Fruit fly (Drosophila melanogaster) whole organism, embryonic: ENCODE data around the gene CG31038.

Experiments used
- Abd-B ChIP-seq: fragments of 200-800 bp; sonication (Bioruptor generic); optimal IDR thresholded peaks from 2 replicates; lab custom pipeline; 2018; ENCODE audit warnings: missing biosample characterization, mild to moderate bottlenecking, missing genetic modification characterization, moderate library complexity
- Atf-2 ChIP-seq: fragments of 200-800 bp; sonication (Bioruptor generic); optimal IDR thresholded peaks from 2 replicates; lab custom pipeline; 2016; ENCODE audit warnings: missing biosample characterization, missing genetic modification characterization
- Bteb2 ChIP-seq: fragments of 200-800 bp; sonication (Bioruptor generic); optimal IDR thresholded peaks from 2 replicates; lab custom pipeline; 2016; ENCODE audit warnings: missing biosample characterization, missing genetic modification characterization
- CG10274 ChIP-seq: fragments of 200-800 bp; sonication (Bioruptor generic); optimal IDR thresholded peaks from 3 replicates; lab custom pipeline; 2017; ENCODE audit warnings: missing biosample characterization, mild to moderate bottlenecking, missing genetic modification characterization
- CG11247 ChIP-seq: fragments of 200-800 bp; sonication (Bioruptor generic); IDR thresholded peaks from 2 replicates; pipeline ENCODE4 v1.3.6; 2022; ENCODE audit warnings: missing biosample characterization, missing genetic modification characterization
- CG12104 ChIP-seq: fragments of 200-800 bp; sonication (Bioruptor generic); optimal IDR thresholded peaks from 3 replicates; lab custom pipeline; 2016; ENCODE audit warnings: missing biosample characterization, missing genetic modification characterization
- CG12942 ChIP-seq: fragments of 200-800 bp; sonication (Bioruptor generic); optimal IDR thresholded peaks from 3 replicates; lab custom pipeline; 2016; ENCODE audit warnings: missing biosample characterization, missing genetic modification characterization
- CG13894 ChIP-seq: fragments of 200-800 bp; sonication (Bioruptor generic); optimal IDR thresholded peaks from 3 replicates; lab custom pipeline; 2018; ENCODE audit warnings: missing biosample characterization, mild to moderate bottlenecking, missing genetic modification characterization, moderate library complexity
- CG14965 ChIP-seq: fragments of 200-800 bp; sonication (Bioruptor generic); optimal IDR thresholded peaks from 2 replicates; lab custom pipeline; 2016; ENCODE audit warnings: missing biosample characterization, missing genetic modification characterization, borderline replicate concordance
- CG1792 ChIP-seq: fragments of 200-800 bp; sonication (Bioruptor generic); optimal IDR thresholded peaks from 2 replicates; lab custom pipeline; 2016; ENCODE audit warnings: missing biosample characterization, missing genetic modification characterization
- CG2199 ChIP-seq: fragments of 200-800 bp; sonication (Bioruptor generic); IDR thresholded peaks from 3 replicates; pipeline ENCODE4 v1.3.6; 2022; ENCODE audit warnings: missing biosample characterization, missing genetic modification characterization
- CG34224 ChIP-seq: fragments of 200-800 bp; sonication (Bioruptor generic); IDR thresholded peaks from 3 replicates; pipeline ENCODE4 v1.3.6; 2022; ENCODE audit warnings: missing biosample characterization, missing genetic modification characterization; ENCODE audit not compliant: partially characterized antibody
- CG3726 ChIP-seq: fragments of 200-800 bp; sonication (Bioruptor generic); IDR thresholded peaks from 3 replicates; pipeline ENCODE4, ENCODE4 v1.3.6; 2022; ENCODE audit warnings: missing biosample characterization, missing genetic modification characterization
- CG42726 ChIP-seq: fragments of 200-800 bp; sonication (Bioruptor generic); IDR thresholded peaks from 2 replicates; pipeline ENCODE4 v1.3.6; 2022; ENCODE audit warnings: missing biosample characterization, missing genetic modification characterization; ENCODE audit not compliant: partially characterized antibody
- CG4360 ChIP-seq: fragments of 200-800 bp; sonication (Bioruptor generic); IDR thresholded peaks from 2 replicates; pipeline ENCODE4 v1.3.6; 2022; ENCODE audit warnings: missing biosample characterization, missing genetic modification characterization
- CG5245 ChIP-seq: fragments of 200-800 bp; sonication (Bioruptor generic); optimal IDR thresholded peaks from 3 replicates; lab custom pipeline; 2016; ENCODE audit warnings: missing biosample characterization, missing genetic modification characterization
- CG6683 ChIP-seq: fragments of 200-800 bp; sonication (Bioruptor generic); optimal IDR thresholded peaks from 2 replicates; lab custom pipeline; 2017; ENCODE audit warnings: missing biosample characterization, mild to moderate bottlenecking, missing genetic modification characterization, missing genetic modification reagents
- CG6689 ChIP-seq: fragments of 200-800 bp; sonication (Bioruptor generic); IDR thresholded peaks from 2 replicates; pipeline ENCODE4 v1.3.6; 2022; ENCODE audit warnings: missing biosample characterization, missing genetic modification characterization
- CG6791 ChIP-seq: fragments of 200-800 bp; sonication (Bioruptor generic); IDR thresholded peaks from 3 replicates; pipeline ENCODE4 v1.3.6; 2022; ENCODE audit warnings: missing biosample characterization, missing genetic modification characterization; ENCODE audit not compliant: partially characterized antibody
- CG7963 ChIP-seq: fragments of 200-800 bp; sonication (Bioruptor generic); IDR thresholded peaks from 3 replicates; pipeline ENCODE4 v1.3.6; 2022; ENCODE audit warnings: missing biosample characterization, missing genetic modification characterization; ENCODE audit not compliant: partially characterized antibody
- CG8089 ChIP-seq: fragments of 200-800 bp; sonication (Bioruptor generic); optimal IDR thresholded peaks from 3 replicates; lab custom pipeline; 2016; ENCODE audit warnings: missing biosample characterization, missing genetic modification characterization
- CG8924 ChIP-seq: fragments of 200-800 bp; optimal IDR thresholded peaks from 3 replicates; lab custom pipeline; 2019; ENCODE audit warnings: missing biosample characterization, mild to moderate bottlenecking, missing genetic modification characterization, moderate library complexity
- CG9215 ChIP-seq: fragments of 200-800 bp; sonication (Bioruptor generic); IDR thresholded peaks from 2 replicates; pipeline ENCODE4 v1.3.6; 2022; ENCODE audit warnings: missing biosample characterization, missing genetic modification characterization
- CG9437 ChIP-seq: fragments of 200-800 bp; sonication (Bioruptor generic); optimal IDR thresholded peaks from 2 replicates; lab custom pipeline; 2018; ENCODE audit warnings: missing biosample characterization, mild to moderate bottlenecking, missing genetic modification characterization
- CHES-1-like ChIP-seq: fragments of 200-800 bp; sonication (Bioruptor generic); optimal IDR thresholded peaks from 2 replicates; lab custom pipeline; 2016; ENCODE audit warnings: missing biosample characterization, missing genetic modification characterization
- D19B ChIP-seq: fragments of 200-800 bp; sonication (Bioruptor generic); optimal IDR thresholded peaks from 2 replicates; lab custom pipeline; 2017; ENCODE audit warnings: missing biosample characterization, mild to moderate bottlenecking, missing genetic modification characterization
- Dad ChIP-seq: fragments of 200-800 bp; sonication (Bioruptor generic); optimal IDR thresholded peaks from 3 replicates; lab custom pipeline; 2016; ENCODE audit warnings: missing biosample characterization, missing genetic modification characterization
- Dll ChIP-seq: fragments of 200-800 bp; sonication (Bioruptor generic); IDR thresholded peaks from 4 replicates; pipeline ENCODE4 v1.3.6; 2022; ENCODE audit warnings: missing biosample characterization, missing genetic modification characterization; ENCODE audit not compliant: partially characterized antibody
- Eip74EF ChIP-seq, 2 experiments: fragments of 200-800 bp in 1 of 2; fragments of >200 bp in 1 of 2; sonication (Bioruptor generic) in 1 of 2; optimal IDR thresholded peaks; 2 replicates each; lab custom pipeline; 2017 to 2019; ENCODE audit warnings: missing biosample characterization in 2 of 2, missing genetic modification characterization in 2 of 2, mild to moderate bottlenecking in 1 of 2, moderate library complexity in 1 of 2
- Ets65A ChIP-seq: fragments of 200-800 bp; sonication (Bioruptor generic); peaks from one replicate; lab custom pipeline; 2016; ENCODE audit warnings: missing biosample characterization, missing genetic modification characterization
- Hey ChIP-seq: fragments of 200-800 bp; sonication (Bioruptor generic); optimal IDR thresholded peaks from 3 replicates; lab custom pipeline; 2018; ENCODE audit warnings: missing biosample characterization, mild to moderate bottlenecking, missing genetic modification characterization
- Hmr ChIP-seq: fragments of 200-800 bp; sonication (Bioruptor generic); optimal IDR thresholded peaks from 3 replicates; lab custom pipeline; 2017; ENCODE audit warnings: mild to moderate bottlenecking, missing biosample characterization, missing genetic modification reagents, missing genetic modification characterization
- Hsf ChIP-seq: fragments of 200-800 bp; sonication (Bioruptor generic); optimal IDR thresholded peaks from 3 replicates; lab custom pipeline; 2016; ENCODE audit warnings: missing biosample characterization, missing genetic modification characterization
- MESR4 ChIP-seq: fragments of 200-800 bp; sonication (Bioruptor generic); optimal IDR thresholded peaks from 2 replicates; lab custom pipeline; 2018; ENCODE audit warnings: missing biosample characterization, mild to moderate bottlenecking, missing genetic modification characterization, moderate library complexity
- Pdp1 ChIP-seq, 2 experiments: fragments of 200-800 bp; sonication (Bioruptor generic); optimal IDR thresholded peaks; 3 replicates each; lab custom pipeline; 2016; ENCODE audit warnings: missing biosample characterization in 2 of 2, missing genetic modification characterization in 2 of 2, mild to moderate bottlenecking in 1 of 2, moderate library complexity in 1 of 2
- Tbp ChIP-seq: fragments of >200 bp; optimal IDR thresholded peaks from 2 replicates; lab custom pipeline; 2018; ENCODE audit warnings: missing biosample characterization, missing genetic modification characterization
- Xrp1 ChIP-seq: fragments of 200-800 bp; sonication (Bioruptor generic); IDR thresholded peaks from 2 replicates; pipeline ENCODE4 v1.3.6; 2022; ENCODE audit warnings: missing biosample characterization, missing genetic modification characterization
- YL-1 ChIP-seq: fragments of 200-800 bp; sonication (Bioruptor generic); optimal IDR thresholded peaks from 3 replicates; lab custom pipeline; 2017; ENCODE audit warnings: missing biosample characterization, mild to moderate bottlenecking, missing genetic modification characterization
- ab ChIP-seq: fragments of 200-800 bp; sonication (Bioruptor generic); optimal IDR thresholded peaks from 2 replicates; lab custom pipeline; 2016; ENCODE audit warnings: missing biosample characterization, missing genetic modification characterization
- al ChIP-seq: fragments of 200-800 bp; sonication (Bioruptor generic); IDR thresholded peaks from 2 replicates; pipeline ENCODE4 v1.3.6; 2022; ENCODE audit warnings: missing biosample characterization, missing genetic modification characterization
- ara ChIP-seq: fragments of 200-800 bp; sonication (Bioruptor generic); IDR thresholded peaks from 2 replicates; pipeline ENCODE4 v1.3.6; 2022; ENCODE audit warnings: missing biosample characterization, missing genetic modification characterization
- btn ChIP-seq: fragments of 200-800 bp; sonication (Bioruptor generic); optimal IDR thresholded peaks from 2 replicates; lab custom pipeline; 2016; ENCODE audit warnings: missing biosample characterization, missing genetic modification characterization
- corto ChIP-seq: fragments of 200-800 bp; sonication (Bioruptor generic); optimal IDR thresholded peaks from 2 replicates; lab custom pipeline; 2016; ENCODE audit warnings: missing biosample characterization, mild to moderate bottlenecking, missing genetic modification characterization, moderate library complexity
- danr ChIP-seq: fragments of 200-800 bp; sonication (Bioruptor generic); IDR thresholded peaks from 2 replicates; pipeline ENCODE4 v1.3.6; 2022; ENCODE audit warnings: missing biosample characterization, missing genetic modification characterization
- fd96Cb ChIP-seq: fragments of 200-800 bp; sonication (Bioruptor generic); optimal IDR thresholded peaks from 2 replicates; lab custom pipeline; 2018; ENCODE audit warnings: missing biosample characterization, mild to moderate bottlenecking, missing genetic modification characterization, moderate library complexity
- gsb ChIP-seq: fragments of 200-800 bp; sonication (Bioruptor generic); IDR thresholded peaks from 2 replicates; pipeline ENCODE4 v1.3.6; 2022; ENCODE audit warnings: missing biosample characterization, missing genetic modification characterization
- her ChIP-seq: fragments of 200-800 bp; sonication (Bioruptor generic); optimal IDR thresholded peaks from 2 replicates; lab custom pipeline; 2016; ENCODE audit warnings: missing biosample characterization, missing genetic modification characterization
- pb ChIP-seq: fragments of 200-800 bp; sonication (Bioruptor generic); optimal IDR thresholded peaks from 3 replicates; lab custom pipeline; 2016; ENCODE audit warnings: missing biosample characterization, missing genetic modification characterization
- pho ChIP-seq: fragments of 200-800 bp; sonication (Bioruptor generic); optimal IDR thresholded peaks from 2 replicates; lab custom pipeline; 2016; ENCODE audit warnings: missing biosample characterization, missing genetic modification characterization
- sd ChIP-seq: fragments of 200-800 bp; sonication (Bioruptor generic); optimal IDR thresholded peaks from 3 replicates; lab custom pipeline; 2018; ENCODE audit warnings: missing biosample characterization, mild to moderate bottlenecking, missing genetic modification characterization, moderate library complexity
- so ChIP-seq: fragments of 200-800 bp; sonication (Bioruptor generic); IDR thresholded peaks from 3 replicates; pipeline ENCODE4 v1.3.6; 2022; ENCODE audit warnings: missing biosample characterization, missing genetic modification characterization

The CG31038 gene

dm6 chr3R:29876733-29877193, at the start of gene CG31038 (continued):
- TF ChIP-seq Dll (GFP tag; lab: Robert Waterston, UW), result 0 out of 4 replicates have a peak, but pooled peaks have one; percentile 36
- no peak for TF ChIP-seq Atf-2 (GFP tag; lab: Kevin White, UChicago)
- TF ChIP-seq CG10274 (GFP tag; lab: Kevin White, UChicago), result no peak
- TF ChIP-seq Ets65A (GFP tag; lab: Kevin White, UChicago), result no peak
- TF ChIP-seq CG34224, result no peak
- TF ChIP-seq pho (GFP tag; lab: Kevin White, UChicago), result no peak
- no peak for TF ChIP-seq Bteb2 (GFP tag; lab: Kevin White, UChicago)
- peak; percentile 61; the same call in 1 of the 2 replicates for TF ChIP-seq ara (GFP tag; lab: Robert Waterston, UW)
- no peak for TF ChIP-seq Abd-B (GFP tag; lab: Kevin White, UChicago)
- TF ChIP-seq CG8924, result peak; percentile 13
- no peak for TF ChIP-seq CHES-1-like (GFP tag; lab: Kevin White, UChicago)
- no peak for TF ChIP-seq gsb (GFP tag; lab: Robert Waterston, UW)
- no peak for TF ChIP-seq Tbp
- no peak for TF ChIP-seq CG12104 (GFP tag; lab: Kevin White, UChicago)
- TF ChIP-seq CG14965 (GFP tag; lab: Kevin White, UChicago), result no peak
- TF ChIP-seq pb (GFP tag; lab: Kevin White, UChicago), result peak; percentile 8
- no peak for TF ChIP-seq CG11247 (GFP tag; lab: Robert Waterston, UW)
- TF ChIP-seq danr (GFP tag; lab: Robert Waterston, UW), result no peak
- peak; percentile 28; the same call in 1 of the 2 replicates for TF ChIP-seq Xrp1 (GFP tag; lab: Robert Waterston, UW)
- no peak for TF ChIP-seq YL-1 (GFP tag; lab: Kevin White, UChicago)
- TF ChIP-seq Eip74EF (GFP tag; optimal IDR thresholded peaks at IDR 0.05; lab: Kevin White, UChicago), result peak in 1 of 2 experiments; percentile 4
- no peak for TF ChIP-seq CG1792 (GFP tag; lab: Kevin White, UChicago)
- no peak for TF ChIP-seq sd (tag; lab: Kevin White, UChicago)
- no peak for TF ChIP-seq CG2199
- TF ChIP-seq Hey, result no peak
- no peak for TF ChIP-seq CG8089 (GFP tag; lab: Kevin White, UChicago)
- TF ChIP-seq CG4360 (GFP tag; lab: Robert Waterston, UW), result peak; percentile 83
- no peak for TF ChIP-seq Hmr (GFP tag; lab: Kevin White, UChicago)
- peak; percentile 15 for TF ChIP-seq MESR4 (GFP tag; lab: Kevin White, UChicago)
- no peak for TF ChIP-seq Pdp1 (GFP tag; optimal IDR thresholded peaks at IDR 0.05; lab: Kevin White, UChicago)
- no peak for TF ChIP-seq ab
- no peak for TF ChIP-seq CG9215 (GFP tag; lab: Robert Waterston, UW)
- TF ChIP-seq D19B (GFP tag; lab: Kevin White, UChicago), result no peak
- TF ChIP-seq CG7963 (GFP tag; lab: Robert Waterston, UW), result peak; percentile 33; the same call in 1 of the 3 replicates
- TF ChIP-seq CG9437, result no peak
- no peak for TF ChIP-seq CG6683 (GFP tag; lab: Kevin White, UChicago)
- TF ChIP-seq Dad (GFP tag; lab: Kevin White, UChicago), result no peak
- TF ChIP-seq al (GFP tag; lab: Robert Waterston, UW), result no peak
- TF ChIP-seq btn, result no peak
- no peak for TF ChIP-seq CG12942 (GFP tag; lab: Kevin White, UChicago)
- no peak for TF ChIP-seq Hsf (GFP tag; lab: Kevin White, UChicago)
- no peak for TF ChIP-seq CG13894 (tag; lab: Kevin White, UChicago)
- no peak for TF ChIP-seq CG3726 (GFP tag; lab: Robert Waterston, UW)
- no peak for TF ChIP-seq fd96Cb
- TF ChIP-seq CG42726, result peak; percentile 63; the same call in 1 of the 2 replicates
- TF ChIP-seq CG6791 (GFP tag; lab: Robert Waterston, UW), result peak; percentile 69; the same call in 2 of the 3 replicates
- peak; percentile 54 for TF ChIP-seq her (GFP tag; lab: Kevin White, UChicago)
- peak; percentile 34 for TF ChIP-seq corto
- no peak for TF ChIP-seq CG5245 (GFP tag; lab: Kevin White, UChicago)
- TF ChIP-seq so (GFP tag; lab: Robert Waterston, UW), result peak; percentile 75; the same call in 2 of the 3 replicates
- peak; percentile 25; the same call in 1 of the 2 replicates for TF ChIP-seq CG6689 (GFP tag; lab: Robert Waterston, UW)
